Fruit fly (Drosophila melanogaster) whole organism, embryonic: ENCODE data around the gene CG8526.

Experiments
- CG13775 ChIP-seq: fragments of 200-800 bp; sonication (Bioruptor generic); optimal IDR thresholded peaks from 3 replicates; lab custom pipeline; 2017; ENCODE audit warnings: missing biosample characterization, mild to moderate bottlenecking, missing genetic modification characterization
- CG4282 ChIP-seq: fragments of 200-800 bp; sonication (Bioruptor generic); optimal IDR thresholded peaks from 2 replicates; lab custom pipeline; 2016; ENCODE audit warnings: missing biosample characterization, missing genetic modification characterization
- CG6175 ChIP-seq: fragments of 200-800 bp; sonication (Bioruptor generic); IDR thresholded peaks from 3 replicates; pipeline ENCODE4 v1.3.6; 2022; ENCODE audit warnings: missing biosample characterization, missing genetic modification characterization
- CG6813 ChIP-seq: fragments of 200-800 bp; sonication (Bioruptor generic); optimal IDR thresholded peaks from 2 replicates; lab custom pipeline; 2017; ENCODE audit warnings: missing biosample characterization, missing genetic modification characterization, mild to moderate bottlenecking, moderate library complexity, missing genetic modification reagents
- HmgD ChIP-seq: fragments of 200-800 bp; sonication (Bioruptor generic); optimal IDR thresholded peaks from 3 replicates; lab custom pipeline; 2016; ENCODE audit warnings: missing biosample characterization, missing genetic modification characterization
- Max ChIP-seq: fragments of 200-800 bp; sonication (Bioruptor generic); optimal IDR thresholded peaks from 2 replicates; lab custom pipeline; 2016; ENCODE audit warnings: missing biosample characterization, mild to moderate bottlenecking, missing genetic modification characterization
- Opbp ChIP-seq: fragments of 200-800 bp; sonication (Bioruptor generic); IDR thresholded peaks from 3 replicates; pipeline ENCODE4 v1.3.6; 2022; ENCODE audit warnings: missing biosample characterization, missing genetic modification characterization; ENCODE audit not compliant: partially characterized antibody
- Spps ChIP-seq: fragments of 200-800 bp; sonication (Bioruptor generic); optimal IDR thresholded peaks from 2 replicates; lab custom pipeline; 2018; ENCODE audit warnings: missing biosample characterization, mild to moderate bottlenecking, missing genetic modification characterization
- bcd ChIP-seq: fragments of 200-800 bp; sonication (Bioruptor generic); optimal IDR thresholded peaks from 2 replicates; lab custom pipeline; 2017; ENCODE audit warnings: missing biosample characterization, mild to moderate bottlenecking, missing genetic modification characterization
- sd ChIP-seq: fragments of 200-800 bp; sonication (Bioruptor generic); optimal IDR thresholded peaks from 3 replicates; lab custom pipeline; 2018; ENCODE audit warnings: missing biosample characterization, mild to moderate bottlenecking, missing genetic modification characterization, moderate library complexity
- slbo ChIP-seq: fragments of 200-800 bp; sonication (Bioruptor generic); IDR thresholded peaks from 2 replicates; pipeline ENCODE4 v1.3.6; 2022; ENCODE audit warnings: missing biosample characterization, missing genetic modification characterization
- tio ChIP-seq: fragments of 200-800 bp; sonication (Bioruptor generic); optimal IDR thresholded peaks from 2 replicates; lab custom pipeline; 2017; ENCODE audit warnings: missing biosample characterization, missing genetic modification characterization, inconsistent platforms
- zfh2 ChIP-seq: fragments of 200-800 bp; sonication (Bioruptor generic); optimal IDR thresholded peaks from 2 replicates; lab custom pipeline; 2016; ENCODE audit warnings: missing biosample characterization, missing genetic modification characterization

DNA sequence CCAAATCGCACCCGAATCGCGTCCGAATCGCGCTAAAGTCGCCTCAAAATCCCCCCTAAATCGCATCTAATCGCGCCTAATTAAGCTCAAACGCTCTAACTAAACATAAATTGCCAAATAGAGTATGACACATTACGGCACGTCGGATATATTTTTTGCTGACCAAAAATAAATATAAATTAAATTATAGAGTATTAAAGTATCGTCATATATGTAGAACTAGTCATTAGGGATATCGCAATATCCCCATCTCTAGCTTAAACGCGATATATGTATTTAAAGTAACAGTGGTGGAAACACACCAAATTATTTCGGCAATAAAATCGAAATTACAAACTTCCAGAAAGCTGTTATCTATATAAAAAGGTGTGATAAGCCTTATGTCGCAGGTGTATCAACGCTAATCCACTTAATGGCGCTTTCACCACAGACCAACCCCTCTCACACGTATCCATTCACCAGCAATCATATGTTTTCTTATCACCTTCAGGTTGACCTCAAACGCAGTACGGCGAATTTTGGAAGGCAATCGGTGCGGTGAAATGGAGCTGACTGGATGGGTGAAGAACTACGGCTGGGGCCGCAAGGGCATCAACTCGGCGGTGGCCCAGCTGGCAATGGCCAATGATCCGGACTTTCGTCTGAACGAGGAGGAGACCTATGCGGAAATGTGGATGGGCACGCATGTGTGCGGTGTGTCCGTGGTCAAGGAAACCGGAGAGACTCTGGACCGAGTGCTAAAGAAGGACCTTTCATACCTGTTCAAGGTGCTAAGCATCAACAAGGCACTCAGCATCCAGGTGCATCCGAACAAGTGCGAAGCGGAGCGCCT, 41.5 kb upstream of the CG8526 start, which contains the start of gene Mpi:
- TF ChIP-seq zfh2 (GFP tag; lab: Kevin White, UChicago) (no peak), Spps (tag; lab: Kevin White, UChicago) (no peak), sd (no peak), Max (peak; percentile 70), CG6813 (GFP tag; lab: Kevin White, UChicago) (no peak), CG4282 (no peak), slbo (GFP tag; lab: Robert Waterston, UW) (peak; percentile 19; the same call in 1 of the 2 replicates), HmgD (no peak), CG13775 (GFP tag; lab: Kevin White, UChicago) (no peak), tio (GFP tag; lab: Kevin White, UChicago) (no peak), bcd (GFP tag; lab: Kevin White, UChicago) (no peak), Opbp (GFP tag; lab: Robert Waterston, UW) (no peak), CG6175 (GFP tag; lab: Robert Waterston, UW) (no peak)
